Worm (Caenorhabditis elegans) whole organism, early embryonic: ENCODE results near the gene taap-1.

Source experiments
- B0310.2 ChIP-seq: sonication (generic microtip); optimal IDR thresholded peaks from 2 replicates; lab custom pipeline; 2016; ENCODE audit warnings: mild to moderate bottlenecking, missing genetic modification characterization, missing compliant biosample characterization
- ama-1 ChIP-seq: fragments of 150-350 bp; optimal IDR thresholded peaks from 2 replicates; lab custom pipeline; 2014
- ets-7 ChIP-seq: sonication (generic microtip); optimal IDR thresholded peaks from 2 replicates; lab custom pipeline; 2016; ENCODE audit warnings: missing genotype, missing genetic modification characterization, missing compliant biosample characterization
- hmbx-1 ChIP-seq: sonication (generic microtip); optimal IDR thresholded peaks from 2 replicates; lab custom pipeline; 2016; ENCODE audit warnings: mild to moderate bottlenecking, missing genetic modification characterization, missing compliant biosample characterization
- hmg-4 ChIP-seq: fragments of 200-800 bp; sonication (Bioruptor generic); optimal IDR thresholded peaks from 2 replicates; lab custom pipeline; 2018; ENCODE audit warnings: mild to moderate bottlenecking, missing genetic modification characterization, missing compliant biosample characterization
- hnd-1 ChIP-seq: sonication (generic microtip); optimal IDR thresholded peaks from 2 replicates; lab custom pipeline; 2016; ENCODE audit warnings: missing genetic modification characterization, missing compliant biosample characterization
- sea-1 ChIP-seq: fragments of 200-800 bp; sonication (Bioruptor generic); conservative IDR thresholded peaks from 2 replicates; pipeline ENCODE4 v1.3.6; 2022; ENCODE audit warnings: missing genetic modification characterization, missing compliant biosample characterization
- tbx-11 ChIP-seq: fragments of 200-800 bp; sonication (Bioruptor generic); IDR thresholded peaks from 2 replicates; pipeline ENCODE4 v1.3.6; 2022; ENCODE audit warnings: missing genetic modification characterization, missing compliant biosample characterization

DNA sequence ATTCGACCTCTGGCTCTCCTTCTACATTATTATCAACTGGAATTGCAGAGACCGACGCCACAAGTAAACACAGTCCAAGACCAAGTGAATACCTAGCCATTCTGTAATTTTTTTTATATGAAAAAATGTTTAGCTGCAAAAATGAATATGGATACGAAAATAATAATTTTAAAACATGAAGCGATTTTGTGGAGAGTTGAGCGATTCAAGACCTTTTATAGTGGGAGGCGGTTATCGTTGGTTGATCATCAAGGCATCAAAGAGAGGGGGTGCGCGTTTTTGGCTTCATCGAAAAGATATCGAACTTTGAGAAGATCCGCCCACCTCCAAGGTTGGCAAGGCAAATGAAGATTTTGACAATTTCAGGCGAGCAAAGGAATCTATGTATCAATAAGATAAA is 36.9 kb downstream of the taap-1 start, which contains the start of gene cut-3:
- TF ChIP-seq hnd-1 (tag; lab: Kevin White, UChicago) = no peak
- no peak for TF ChIP-seq B0310.2 (tag; lab: Kevin White, UChicago)
- TF ChIP-seq tbx-11 = no peak
- no peak for TF ChIP-seq ama-1 (lab: Kevin White, UChicago)
- TF ChIP-seq hmbx-1 = no peak
- no peak for TF ChIP-seq ets-7 (tag; lab: Kevin White, UChicago)
- TF ChIP-seq hmg-4 (GFP tag; lab: Kevin White, UChicago) = no peak
- TF ChIP-seq sea-1 (GFP tag; lab: Robert Waterston, UW) = no peak
